Fruit fly (Drosophila melanogaster): ENCODE results near the gene Abp1.

Abp1 gene

DNA sequence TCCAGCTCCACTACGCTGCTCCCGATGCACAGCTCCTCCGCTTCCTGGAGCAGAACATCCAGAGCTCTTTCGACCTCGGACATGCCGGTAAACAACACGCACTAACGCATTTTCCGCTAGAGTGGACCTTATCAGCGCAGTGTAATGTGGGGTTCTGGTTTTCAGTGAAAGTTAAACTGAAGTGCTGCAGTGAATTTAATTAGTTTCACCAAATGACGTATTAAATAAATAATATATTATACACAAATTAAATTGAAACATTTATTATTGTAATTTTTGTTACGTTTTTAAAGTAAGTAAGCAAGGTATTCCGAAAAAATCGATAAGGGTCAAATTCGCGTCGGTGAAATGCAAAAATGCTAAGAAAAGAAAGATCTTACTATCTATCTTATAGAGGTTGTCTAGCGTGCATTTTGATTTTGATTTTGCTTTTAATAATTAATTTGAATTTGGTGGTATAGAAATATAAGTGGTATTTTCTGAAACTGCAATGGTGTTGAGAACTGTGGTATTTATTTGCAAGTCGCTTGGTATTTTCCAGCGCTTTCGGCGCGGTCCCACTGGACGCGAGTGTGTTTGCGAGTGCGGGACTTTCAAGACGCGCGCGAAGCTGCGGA is 35.8 kb downstream of the Abp1 start, which contains the start of the genes JMJD7 and CG10738:
JMJD7 (minus strand) TSS at position 107 of the 617 bp plus-strand sequence.
CG10738 (plus strand) TSS at position 594 of the 617 bp plus-strand sequence.
- TF ChIP-seq esn (GFP tag; optimal IDR thresholded peaks at IDR 0.05): peak; percentile 66
- TF ChIP-seq salr (GFP tag; optimal IDR thresholded peaks at IDR 0.05): peak in 1 of 2 experiments; percentile 34
- TF ChIP-seq CG10669 (GFP tag; optimal IDR thresholded peaks at IDR 0.05): peak; percentile 78
- peak; percentile 41 for TF ChIP-seq Lpt (GFP tag; optimal IDR thresholded peaks at IDR 0.05)
- peak; percentile 85 for TF ChIP-seq CG6163 (GFP tag; IDR thresholded peaks at IDR 0.05)
- TF ChIP-seq fkh (GFP tag; optimal IDR thresholded peaks at IDR 0.05): no peak
- TF ChIP-seq CG6808 (GFP tag; optimal IDR thresholded peaks at IDR 0.05): peak; percentile 36
- TF ChIP-seq CG11902 (GFP tag; optimal IDR thresholded peaks at IDR 0.05): peak; percentile 66
- TF ChIP-seq CG3032 (tag; optimal IDR thresholded peaks at IDR 0.05): peak; percentile 44
- TF ChIP-seq CG8319 (GFP tag; optimal IDR thresholded peaks at IDR 0.05): no peak
- no peak for TF ChIP-seq Eip75B (GFP tag; optimal IDR thresholded peaks at IDR 0.05)
- peak; percentile 3 for TF ChIP-seq CG4318 (GFP tag; optimal IDR thresholded peaks at IDR 0.05)
- TF ChIP-seq Sox15 (GFP tag; optimal IDR thresholded peaks at IDR 0.05): no peak
- TF ChIP-seq CG8632 (GFP tag; optimal IDR thresholded peaks at IDR 0.05): no peak
- peak; percentile 38; the same call in 2 of the 3 replicates for TF ChIP-seq CG8119 (GFP tag; IDR thresholded peaks at IDR 0.05)
- TF ChIP-seq Smox (GFP tag; optimal IDR thresholded peaks at IDR 0.05): no peak
- TF ChIP-seq svp (GFP tag): peak; percentile 81
- TF ChIP-seq OdsH (GFP tag; optimal IDR thresholded peaks at IDR 0.05): peak; percentile 51
- no peak for TF ChIP-seq CG10631 (GFP tag; optimal IDR thresholded peaks at IDR 0.05)
- TF ChIP-seq Sox14 (GFP tag; optimal IDR thresholded peaks at IDR 0.05): peak; percentile 23
- peak; percentile 10 for TF ChIP-seq fd85E (GFP tag; optimal IDR thresholded peaks at IDR 0.05)
- TF ChIP-seq lz (GFP tag; optimal IDR thresholded peaks at IDR 0.05): peak; percentile 18
- no peak for TF ChIP-seq Hr39 (GFP tag; optimal IDR thresholded peaks at IDR 0.05)
- TF ChIP-seq Gug (GFP tag; IDR thresholded peaks at IDR 0.05): no peak
- peak; percentile 29 for TF ChIP-seq CG6792 (GFP tag; optimal IDR thresholded peaks at IDR 0.05)
- no peak for TF ChIP-seq fd59A (GFP tag; optimal IDR thresholded peaks at IDR 0.05)
- TF ChIP-seq CG16779 (tag; optimal IDR thresholded peaks at IDR 0.05): no peak
- peak; percentile 30 for TF ChIP-seq Hr4 (GFP tag; optimal IDR thresholded peaks at IDR 0.05)
- TF ChIP-seq dsx (GFP tag; optimal IDR thresholded peaks at IDR 0.05; ENCODE audit: poor library complexity, severe bottlenecking): no peak
- peak; percentile 48 for TF ChIP-seq CG6854 (GFP tag; optimal IDR thresholded peaks at IDR 0.05)
- TF ChIP-seq CG1621 (tag; optimal IDR thresholded peaks at IDR 0.05): no peak
- peak; percentile 26 for TF ChIP-seq CG6276 (GFP tag; optimal IDR thresholded peaks at IDR 0.05)
- peak; percentile 46 for TF ChIP-seq acj6 (GFP tag; optimal IDR thresholded peaks at IDR 0.05)
- peak; percentile 40 for TF ChIP-seq Ets96B (tag; optimal IDR thresholded peaks at IDR 0.05)
- peak; percentile 42 for TF ChIP-seq CG32006 (GFP tag; optimal IDR thresholded peaks at IDR 0.05)
- TF ChIP-seq Hr38 (GFP tag; optimal IDR thresholded peaks at IDR 0.05): no peak
- peak; percentile 81 for TF ChIP-seq Blimp-1 (GFP tag; optimal IDR thresholded peaks at IDR 0.05)
- peak; percentile 23 for TF ChIP-seq CG31627 (GFP tag; optimal IDR thresholded peaks at IDR 0.05)
- TF ChIP-seq dac (GFP tag; optimal IDR thresholded peaks at IDR 0.05): no peak
- no peak for TF ChIP-seq Ets21C (GFP tag; optimal IDR thresholded peaks at IDR 0.05)
- peak; percentile 65 for TF ChIP-seq topi (GFP tag; optimal IDR thresholded peaks at IDR 0.05)
- peak; percentile 36 for TF ChIP-seq Sox102F (GFP tag; optimal IDR thresholded peaks at IDR 0.05)
- peak; percentile 60 for TF ChIP-seq Eip78C (GFP tag)
- peak; percentile 56 for TF ChIP-seq CG7368 (GFP tag; optimal IDR thresholded peaks at IDR 0.05)
- TF ChIP-seq CG9139 (GFP tag; optimal IDR thresholded peaks at IDR 0.05): peak; percentile 28
- peak; percentile 51; the same call in 1 of the 2 replicates for TF ChIP-seq CG11294 (GFP tag; IDR thresholded peaks at IDR 0.05)
- TF ChIP-seq ss (GFP tag; optimal IDR thresholded peaks at IDR 0.05): no peak
- peak; percentile 76 for TF ChIP-seq CG11762 (GFP tag; optimal IDR thresholded peaks at IDR 0.05; ENCODE audit: insufficient read depth)
- TF ChIP-seq CG15336 (GFP tag; IDR thresholded peaks at IDR 0.05): 0 out of 2 replicates have a peak, but pooled peaks have one; percentile 18
- TF ChIP-seq Met (GFP tag; optimal IDR thresholded peaks at IDR 0.05): peak; percentile 76
- peak; percentile 89 for TF ChIP-seq CG3919 (GFP tag; optimal IDR thresholded peaks at IDR 0.05)
